Worm (Caenorhabditis elegans) whole organism, late embryonic: ENCODE data around the gene Y57A10A.14.

Experiments
- C08G9.2 ChIP-seq: sonication (generic microtip); optimal IDR thresholded peaks from 2 replicates; lab custom pipeline; 2016; ENCODE audit warnings: mild to moderate bottlenecking, missing genetic modification characterization, moderate library complexity, missing compliant biosample characterization
- C38D4.7 ChIP-seq: fragments of 200-800 bp; sonication (Bioruptor generic); optimal IDR thresholded peaks from 2 replicates; lab custom pipeline; 2018; ENCODE audit warnings: mild to moderate bottlenecking, missing genetic modification characterization, moderate library complexity, missing compliant biosample characterization
- F13H6.1 ChIP-seq: sonication (generic microtip); optimal IDR thresholded peaks from 2 replicates; lab custom pipeline; 2016; ENCODE audit warnings: missing genetic modification characterization, missing compliant biosample characterization
- K02D7.2 ChIP-seq: sonication (generic microtip); optimal IDR thresholded peaks from 2 replicates; lab custom pipeline; 2017; ENCODE audit warnings: mild to moderate bottlenecking, missing genetic modification characterization, missing compliant biosample characterization
- K09A11.1 ChIP-seq: sonication (generic microtip); optimal IDR thresholded peaks from 2 replicates; lab custom pipeline; 2017; ENCODE audit warnings: antibody characterized with exemption, mild to moderate bottlenecking, missing genetic modification characterization, missing compliant biosample characterization; ENCODE audit not compliant: insufficient read depth
- Y22D7AL.16 ChIP-seq: sonication (generic microtip); optimal IDR thresholded peaks from 2 replicates; lab custom pipeline; 2016; ENCODE audit warnings: missing genetic modification characterization, missing compliant biosample characterization
- ahr-1 ChIP-seq: sonication (generic microtip); optimal IDR thresholded peaks from 2 replicates; lab custom pipeline; 2016; ENCODE audit warnings: missing genetic modification characterization, missing compliant biosample characterization
- ceh-14 ChIP-seq: sonication (generic microtip); optimal IDR thresholded peaks from 2 replicates; lab custom pipeline; 2016; ENCODE audit warnings: missing genotype, missing genetic modification characterization, missing compliant biosample characterization
- ceh-19 ChIP-seq: fragments of 200-800 bp; sonication (Bioruptor generic); optimal IDR thresholded peaks from 2 replicates; lab custom pipeline; 2018; ENCODE audit warnings: mild to moderate bottlenecking, missing genetic modification characterization, missing compliant biosample characterization
- ceh-2 ChIP-seq: sonication (generic microtip); optimal IDR thresholded peaks from 2 replicates; lab custom pipeline; 2016; ENCODE audit warnings: missing genotype, missing genetic modification characterization, missing compliant biosample characterization
- ceh-24 ChIP-seq: sonication (generic microtip); optimal IDR thresholded peaks from 2 replicates; lab custom pipeline; 2016; ENCODE audit warnings: mild to moderate bottlenecking, missing genetic modification characterization, missing compliant biosample characterization
- ceh-34 ChIP-seq: sonication (generic microtip); optimal IDR thresholded peaks from 2 replicates; lab custom pipeline; 2016; ENCODE audit warnings: mild to moderate bottlenecking, missing genetic modification characterization, missing compliant biosample characterization
- ceh-48 ChIP-seq: sonication (generic microtip); optimal IDR thresholded peaks from 2 replicates; lab custom pipeline; 2016; ENCODE audit warnings: missing genetic modification characterization, inconsistent platforms, missing compliant biosample characterization
- dmd-4 ChIP-seq: sonication (generic microtip); optimal IDR thresholded peaks from 2 replicates; lab custom pipeline; 2016; ENCODE audit warnings: borderline replicate concordance, missing genetic modification characterization, missing compliant biosample characterization
- elt-4 ChIP-seq: sonication (generic microtip); optimal IDR thresholded peaks from 2 replicates; lab custom pipeline; 2016; ENCODE audit warnings: missing genetic modification characterization, missing compliant biosample characterization
- ets-4 ChIP-seq: sonication (generic microtip); optimal IDR thresholded peaks from 2 replicates; lab custom pipeline; 2016; ENCODE audit warnings: missing genetic modification characterization, missing compliant biosample characterization
- fax-1 ChIP-seq: sonication (generic microtip); optimal IDR thresholded peaks from 2 replicates; lab custom pipeline; 2016; ENCODE audit warnings: missing genotype, missing genetic modification characterization, missing compliant biosample characterization
- fkh-10 ChIP-seq: fragments of 150-350 bp; optimal IDR thresholded peaks from 2 replicates; lab custom pipeline; 2014; ENCODE audit warnings: missing biosample characterization, missing genetic modification reagents, missing genetic modification characterization
- fkh-6 ChIP-seq: sonication (generic microtip); optimal IDR thresholded peaks from 2 replicates; lab custom pipeline; 2016; ENCODE audit warnings: missing genetic modification characterization, missing compliant biosample characterization
- gmeb-2 ChIP-seq: sonication (generic microtip); optimal IDR thresholded peaks from 2 replicates; lab custom pipeline; 2016; ENCODE audit warnings: missing genetic modification characterization, inconsistent platforms, missing compliant biosample characterization
- hlh-13 ChIP-seq: fragments of 200-800 bp; sonication (Bioruptor generic); optimal IDR thresholded peaks from 2 replicates; lab custom pipeline; 2018; ENCODE audit warnings: mild to moderate bottlenecking, missing genetic modification characterization, missing compliant biosample characterization
- hlh-6 ChIP-seq: sonication (generic microtip); optimal IDR thresholded peaks from 2 replicates; lab custom pipeline; 2016; ENCODE audit warnings: missing genotype, missing genetic modification characterization, missing compliant biosample characterization
- hlh-8 ChIP-seq: sonication (generic microtip); optimal IDR thresholded peaks from 2 replicates; lab custom pipeline; 2016; ENCODE audit warnings: missing genotype, missing genetic modification characterization, missing compliant biosample characterization
- lim-6 ChIP-seq: sonication (generic microtip); optimal IDR thresholded peaks from 2 replicates; lab custom pipeline; 2016; ENCODE audit warnings: missing genetic modification characterization, missing compliant biosample characterization
- lin-11 ChIP-seq: fragments of 200-800 bp; sonication (Bioruptor generic); optimal IDR thresholded peaks from 2 replicates; lab custom pipeline; 2018; ENCODE audit warnings: mild to moderate bottlenecking, missing genetic modification characterization, missing compliant biosample characterization
- madf-2 ChIP-seq: sonication (generic microtip); optimal IDR thresholded peaks from 2 replicates; lab custom pipeline; 2017; ENCODE audit warnings: missing genetic modification characterization, missing compliant biosample characterization
- mec-3 ChIP-seq: sonication (generic microtip); optimal IDR thresholded peaks from 2 replicates; lab custom pipeline; 2016; ENCODE audit warnings: borderline replicate concordance, missing genetic modification characterization, missing compliant biosample characterization
- nfya-1 ChIP-seq: sonication (generic microtip); optimal IDR thresholded peaks from 2 replicates; lab custom pipeline; 2017; ENCODE audit warnings: missing genetic modification characterization, mild to moderate bottlenecking, missing compliant biosample characterization, antibody characterized with exemption, moderate library complexity
- nhr-11 ChIP-seq: fragments of 150-350 bp; optimal IDR thresholded peaks from 2 replicates; lab custom pipeline; 2014; ENCODE audit warnings: missing biosample characterization, missing genetic modification characterization
- nhr-232 ChIP-seq: sonication (generic microtip); optimal IDR thresholded peaks from 2 replicates; lab custom pipeline; 2016; ENCODE audit warnings: missing genetic modification characterization, missing compliant biosample characterization
- odd-2 ChIP-seq: sonication (generic microtip); optimal IDR thresholded peaks from 2 replicates; lab custom pipeline; 2017; ENCODE audit warnings: antibody characterized with exemption, mild to moderate bottlenecking, missing genetic modification characterization, missing compliant biosample characterization
- pag-3 ChIP-seq: sonication (generic microtip); optimal IDR thresholded peaks from 2 replicates; lab custom pipeline; 2016; ENCODE audit warnings: missing compliant biosample characterization, missing genetic modification characterization, borderline replicate concordance
- pat-9 ChIP-seq: fragments of 200-800 bp; sonication (Bioruptor generic); optimal IDR thresholded peaks from 2 replicates; lab custom pipeline; 2018; ENCODE audit warnings: mild to moderate bottlenecking, missing genetic modification characterization, moderate library complexity, missing compliant biosample characterization
- pha-2 ChIP-seq: sonication (generic microtip); optimal IDR thresholded peaks from 2 replicates; lab custom pipeline; 2017; ENCODE audit warnings: mild to moderate bottlenecking, missing genetic modification characterization, missing compliant biosample characterization
- pha-4 ChIP-seq: fragments of 150-350 bp; optimal IDR thresholded peaks from 2 replicates; lab custom pipeline; 2018; ENCODE audit warnings: missing biosample characterization, missing genetic modification reagents, missing genetic modification characterization
- pqm-1 ChIP-seq: sonication (generic microtip); optimal IDR thresholded peaks from 2 replicates; lab custom pipeline; 2016; ENCODE audit warnings: missing genetic modification characterization, missing compliant biosample characterization
- pros-1 ChIP-seq: fragments of 150-350 bp; optimal IDR thresholded peaks from 2 replicates; lab custom pipeline; 2014; ENCODE audit warnings: missing biosample characterization, missing genetic modification reagents, missing genetic modification characterization
- ref-2 ChIP-seq: sonication (generic microtip); optimal IDR thresholded peaks from 2 replicates; lab custom pipeline; 2016; ENCODE audit warnings: missing genetic modification characterization, missing compliant biosample characterization
- rnt-1 ChIP-seq: sonication (generic microtip); optimal IDR thresholded peaks from 2 replicates; lab custom pipeline; 2016; ENCODE audit warnings: missing genetic modification characterization, missing compliant biosample characterization
- sdc-2 ChIP-seq: sonication (generic microtip); optimal IDR thresholded peaks from 2 replicates; lab custom pipeline; 2016; ENCODE audit warnings: missing genotype, missing genetic modification characterization, missing compliant biosample characterization
- syd-9 ChIP-seq: sonication (generic microtip); optimal IDR thresholded peaks from 2 replicates; lab custom pipeline; 2016; ENCODE audit warnings: mild to moderate bottlenecking, missing genetic modification characterization, moderate library complexity, missing compliant biosample characterization
- ttx-3 ChIP-seq: sonication (generic microtip); optimal IDR thresholded peaks from 2 replicates; lab custom pipeline; 2016; ENCODE audit warnings: missing genetic modification reagents, missing genetic modification characterization, missing compliant biosample characterization
- unc-3 ChIP-seq, 2 experiments: fragments of 200-800 bp in 1 of 2; sonication (Bioruptor generic) in 1 of 2; sonication (generic microtip) in 1 of 2; conservative IDR thresholded peaks in 1 of 2; optimal IDR thresholded peaks in 1 of 2; 2 replicates each; pipeline versions ENCODE4 v1.3.6 to Lab custom; 2016 to 2022; ENCODE audit warnings: missing compliant biosample characterization in 2 of 2, missing genetic modification characterization in 2 of 2, missing genetic modification reagents in 1 of 2
- unc-42 ChIP-seq: sonication (generic microtip); optimal IDR thresholded peaks from 2 replicates; lab custom pipeline; 2016; ENCODE audit warnings: missing genotype, missing genetic modification characterization, missing compliant biosample characterization
- unc-55 ChIP-seq: sonication (generic microtip); optimal IDR thresholded peaks from 2 replicates; lab custom pipeline; 2017; ENCODE audit warnings: missing biosample characterization, missing genetic modification reagents, missing genetic modification characterization
- zip-5 ChIP-seq: sonication (generic microtip); optimal IDR thresholded peaks from 2 replicates; lab custom pipeline; 2016; ENCODE audit warnings: missing genetic modification characterization, missing compliant biosample characterization

The Y57A10A.14 gene

DNA sequence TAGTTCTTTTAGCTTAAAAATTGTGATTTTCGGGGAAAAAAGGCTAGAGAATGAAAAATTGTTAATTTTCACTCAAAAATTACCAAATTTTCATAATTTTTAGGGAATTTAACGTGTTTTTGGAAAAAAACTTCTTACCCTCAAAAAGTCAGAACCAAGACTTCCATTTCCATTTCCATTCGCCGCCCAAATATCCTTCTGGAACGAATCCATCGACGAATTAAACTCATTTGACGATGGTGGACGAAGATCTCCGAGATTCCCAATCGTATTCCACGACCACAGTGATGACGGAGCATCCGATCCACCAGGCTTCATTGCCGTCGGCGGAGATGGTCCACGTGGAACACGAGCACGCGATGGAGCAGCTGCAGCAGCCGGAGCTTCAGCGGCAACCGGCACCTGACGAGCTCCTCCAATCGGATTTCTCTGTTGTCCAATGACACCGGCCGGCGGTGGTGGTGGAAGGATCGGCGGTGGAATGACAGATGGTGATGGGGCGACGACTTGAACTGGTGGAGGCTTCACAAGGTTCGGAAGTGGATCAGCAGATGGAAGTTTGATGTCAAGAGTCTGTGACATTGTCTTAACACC, 26.0 kb downstream of the Y57A10A.14 start:
- TF ChIP-seq ahr-1 (tag; lab: Kevin White, UChicago) (no peak), syd-9 (tag; lab: Kevin White, UChicago) (no peak), pros-1 (tag; lab: Kevin White, UChicago) (no peak), pha-4 (tag; lab: Kevin White, UChicago) (no peak), sdc-2 (tag; lab: Kevin White, UChicago) (peak; percentile 3)
- TF ChIP-seq, all 69 proteins: peak for 1

DNA sequence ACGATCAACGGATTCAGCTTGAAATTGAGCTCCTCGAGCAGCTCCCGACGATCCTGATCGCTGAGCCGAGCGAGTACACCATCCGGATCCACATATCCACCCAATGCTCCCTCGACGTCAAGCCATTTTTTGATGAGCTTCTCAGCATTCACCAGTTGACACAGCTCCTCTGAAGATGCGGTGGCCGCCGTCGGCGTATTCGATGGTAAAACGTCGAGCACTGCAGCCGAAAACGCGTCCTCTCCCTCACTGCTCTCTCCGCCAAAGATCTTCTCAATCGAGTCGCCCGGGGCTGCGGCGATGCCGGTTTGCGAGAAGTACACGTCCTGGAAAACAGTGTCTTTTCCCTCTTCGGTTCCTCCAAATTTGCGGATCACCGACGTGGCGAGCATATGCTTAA, 28.8 kb downstream of the Y57A10A.14 start:
- TF ChIP-seq syd-9 (tag; lab: Kevin White, UChicago) = no peak
- TF ChIP-seq pqm-1 (tag; lab: Kevin White, UChicago) = no peak
- no peak for TF ChIP-seq pag-3
- no peak for TF ChIP-seq rnt-1 (tag; lab: Kevin White, UChicago)
- no peak for TF ChIP-seq ceh-2 (tag; lab: Kevin White, UChicago)
- TF ChIP-seq pha-4 (tag; lab: Kevin White, UChicago) = no peak
- no peak for TF ChIP-seq C08G9.2 (tag; lab: Kevin White, UChicago)
- no peak for TF ChIP-seq ahr-1 (tag; lab: Kevin White, UChicago)
- no peak for TF ChIP-seq pros-1 (tag; lab: Kevin White, UChicago)
- TF ChIP-seq sdc-2 (tag; lab: Kevin White, UChicago) = no peak
- TF ChIP-seq fkh-10 = no peak
- no peak for TF ChIP-seq ttx-3
- no peak for TF ChIP-seq nfya-1 (tag; lab: Kevin White, UChicago)
- TF ChIP-seq ceh-19 (GFP tag; lab: Kevin White, UChicago) = no peak
- no peak for TF ChIP-seq K09A11.1
- no peak for TF ChIP-seq nhr-232 (tag; lab: Kevin White, UChicago)
- TF ChIP-seq gmeb-2 (tag; lab: Kevin White, UChicago) = no peak
- no peak for TF ChIP-seq hlh-8
- TF ChIP-seq lim-6 = no peak
- TF ChIP-seq ref-2 (tag; lab: Kevin White, UChicago) = no peak

DNA sequence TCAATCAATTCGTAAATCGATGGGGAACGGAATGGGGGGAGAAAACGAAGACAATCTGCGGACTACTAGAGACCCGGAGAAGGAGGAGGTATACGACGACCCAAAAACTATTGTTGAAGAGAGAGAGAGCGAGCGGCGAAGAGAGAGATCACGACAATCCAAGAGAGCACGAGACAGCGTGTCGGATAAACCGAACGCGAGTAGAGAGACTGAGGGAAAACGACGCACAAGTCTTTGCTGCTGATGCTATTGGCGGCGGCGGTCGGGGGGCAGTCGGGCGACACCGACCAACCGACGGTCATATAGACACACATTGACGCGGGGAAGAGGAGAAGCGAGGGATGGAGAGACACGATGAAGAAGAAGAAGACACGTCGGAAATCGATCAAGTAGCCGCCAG, 36.8 kb downstream of the Y57A10A.14 start:
- TF ChIP-seq ets-4 (tag; lab: Kevin White, UChicago) (peak; percentile 18), elt-4 (tag; lab: Kevin White, UChicago) (no peak), ref-2 (tag; lab: Kevin White, UChicago) (peak; percentile 88), pha-2 (no peak), unc-3 (GFP tag; conservative IDR thresholded peaks at IDR 0.05; lab: Robert Waterston, UW) (no peak), unc-3 (tag; optimal IDR thresholded peaks at IDR 0.05; lab: Kevin White, UChicago) (no peak), mec-3 (tag; lab: Kevin White, UChicago) (no peak), Y22D7AL.16 (tag; lab: Kevin White, UChicago) (no peak), fax-1 (no peak), ceh-48 (peak; percentile 65), ceh-19 (GFP tag; lab: Kevin White, UChicago) (peak; percentile 29), lin-11 (tag; lab: Kevin White, UChicago) (no peak), K09A11.1 (peak; percentile 74), C08G9.2 (tag; lab: Kevin White, UChicago) (peak; percentile 64), madf-2 (tag; lab: Kevin White, UChicago) (peak; percentile 41), ceh-2 (tag; lab: Kevin White, UChicago) (peak; percentile 54), odd-2 (tag; lab: Kevin White, UChicago) (no peak), ceh-24 (tag; lab: Kevin White, UChicago) (no peak), pat-9 (no peak), ceh-14 (tag; lab: Kevin White, UChicago) (peak; percentile 46), hlh-8 (peak; percentile 15), hlh-6 (tag; lab: Kevin White, UChicago) (peak; percentile 35), hlh-13 (GFP tag; lab: Kevin White, UChicago) (no peak), nhr-11 (tag; lab: Kevin White, UChicago) (no peak), unc-55 (GFP tag; lab: Kevin White, UChicago) (peak; percentile 86), dmd-4 (peak; percentile 22), zip-5 (no peak), ceh-34 (peak; percentile 91), unc-42 (tag; lab: Kevin White, UChicago) (peak; percentile 51), K02D7.2 (tag; lab: Kevin White, UChicago) (no peak), F13H6.1 (tag; lab: Kevin White, UChicago) (peak; percentile 66), C38D4.7 (no peak), syd-9 (tag; lab: Kevin White, UChicago) (peak; percentile 68), nhr-232 (tag; lab: Kevin White, UChicago) (no peak), ahr-1 (tag; lab: Kevin White, UChicago) (no peak), fkh-6 (tag; lab: Kevin White, UChicago) (no peak)
